Fruit fly (Drosophila melanogaster): ENCODE data around the gene CG9330.

The CG9330 gene

dm6 chr3L:19544810-19545209, 41.2 kb upstream of the CG9330 start, which contains the start of the genes CG46435 and Rcd7:
TSS of gene CG46435 (plus strand) at chr3L:19545110.
TSS of gene Rcd7 (plus strand) at chr3L:19545110.
- no peak for TF ChIP-seq CG11247 (GFP tag; IDR thresholded peaks at IDR 0.05)
- no peak for TF ChIP-seq CG13424 (tag; optimal IDR thresholded peaks at IDR 0.05)
- TF ChIP-seq Hr3 (GFP tag; optimal IDR thresholded peaks at IDR 0.05) = no peak
- no peak for TF ChIP-seq CG8089 (GFP tag; optimal IDR thresholded peaks at IDR 0.05)
- TF ChIP-seq z (GFP tag; IDR thresholded peaks at IDR 0.05) = no peak
- no peak for TF ChIP-seq Camta (GFP tag; optimal IDR thresholded peaks at IDR 0.05)
- no peak for TF ChIP-seq CG13296 (GFP tag; optimal IDR thresholded peaks at IDR 0.05)
- no peak for TF ChIP-seq Six4 (GFP tag; optimal IDR thresholded peaks at IDR 0.05)
- TF ChIP-seq Sry-δ (GFP tag; optimal IDR thresholded peaks at IDR 0.05) = no peak
- TF ChIP-seq CG2202 (tag; optimal IDR thresholded peaks at IDR 0.05) = no peak
- TF ChIP-seq dpn (GFP tag; optimal IDR thresholded peaks at IDR 0.05) = no peak
- TF ChIP-seq CG10147 (GFP tag; optimal IDR thresholded peaks at IDR 0.05) = no peak
- no peak for TF ChIP-seq ind (GFP tag; optimal IDR thresholded peaks at IDR 0.05)
- TF ChIP-seq Blimp-1 (GFP tag; optimal IDR thresholded peaks at IDR 0.05) = no peak
- no peak for TF ChIP-seq Elba2 (GFP tag; optimal IDR thresholded peaks at IDR 0.05)
- no peak for TF ChIP-seq ac (GFP tag; optimal IDR thresholded peaks at IDR 0.05)
- TF ChIP-seq dan (GFP tag; IDR thresholded peaks at IDR 0.05) = no peak

dm6 chr3L:19552136-19552773, 33.8 kb upstream of the CG9330 start, which contains the start of the genes Ltn1 and CG9300:
TSS of gene Ltn1 (minus strand) at chr3L:19552290.
TSS of gene CG9300 (plus strand) at chr3L:19552420.
- peak; percentile 52; the same call in 1 of the 2 replicates for TF ChIP-seq sob (GFP tag; IDR thresholded peaks at IDR 0.05)
- TF ChIP-seq Vsx1 (GFP tag; optimal IDR thresholded peaks at IDR 0.05) = no peak
- no peak for TF ChIP-seq Sry-β (GFP tag; optimal IDR thresholded peaks at IDR 0.05)
- TF ChIP-seq repo (GFP tag; optimal IDR thresholded peaks at IDR 0.05) = no peak
- no peak for TF ChIP-seq Dek (tag; optimal IDR thresholded peaks at IDR 0.05)
- peak; percentile 41; the same call in 1 of the 2 replicates for TF ChIP-seq CG17328 (GFP tag; IDR thresholded peaks at IDR 0.05)
- peak; percentile 44 for TF ChIP-seq Xrp1 (GFP tag; IDR thresholded peaks at IDR 0.05)
- TF ChIP-seq MTF-1 (GFP tag; optimal IDR thresholded peaks at IDR 0.05; ENCODE audit: borderline replicate concordance) = no peak
- no peak for TF ChIP-seq D19A (tag; optimal IDR thresholded peaks at IDR 0.05)
- no peak for TF ChIP-seq croc (GFP tag; conservative IDR thresholded peaks at IDR 0.05)
- peak; percentile 56 for TF ChIP-seq Scr (GFP tag; IDR thresholded peaks at IDR 0.05; ENCODE audit: partially characterized antibody)
- no peak for TF ChIP-seq zf30C (GFP tag; optimal IDR thresholded peaks at IDR 0.05)
- no peak for TF ChIP-seq CG8478 (optimal IDR thresholded peaks at IDR 0.05)
- TF ChIP-seq tna (GFP tag; IDR thresholded peaks at IDR 0.05; ENCODE audit: partially characterized antibody) = 0 out of 2 replicates have a peak, but pooled peaks have one; percentile 33
- no peak for TF ChIP-seq hth (optimal IDR thresholded peaks at IDR 0.05)
- no peak for TF ChIP-seq ssp (GFP tag; IDR thresholded peaks at IDR 0.05)
- TF ChIP-seq salm (tag; optimal IDR thresholded peaks at IDR 0.05) = no peak
- peak; percentile 57; the same call in 1 of the 2 replicates for TF ChIP-seq unc-4 (GFP tag; IDR thresholded peaks at IDR 0.05; ENCODE audit: partially characterized antibody)
- TF ChIP-seq CG13624 (GFP tag; optimal IDR thresholded peaks at IDR 0.05) = peak; percentile 77
- TF ChIP-seq CG30431 (GFP tag; optimal IDR thresholded peaks at IDR 0.05) = no peak
- no peak for TF ChIP-seq ERR (GFP tag; optimal IDR thresholded peaks at IDR 0.05)
- TF ChIP-seq CG6654 (GFP tag; optimal IDR thresholded peaks at IDR 0.05) = no peak
- TF ChIP-seq CG11456 (GFP tag; IDR thresholded peaks at IDR 0.05) = no peak
- no peak for TF ChIP-seq bigmax (GFP tag; optimal IDR thresholded peaks at IDR 0.05)
- TF ChIP-seq dmrt99B (tag; optimal IDR thresholded peaks at IDR 0.05) = no peak
- no peak for TF ChIP-seq fd96Cb (tag; optimal IDR thresholded peaks at IDR 0.05)
- TF ChIP-seq Max (GFP tag; optimal IDR thresholded peaks at IDR 0.05) = peak; percentile 93
- TF ChIP-seq CG7987 (GFP tag; optimal IDR thresholded peaks at IDR 0.05) = peak; percentile 55
- TF ChIP-seq Atf-2 (GFP tag; optimal IDR thresholded peaks at IDR 0.05) = no peak
- TF ChIP-seq HLH54F (GFP tag; optimal IDR thresholded peaks at IDR 0.05) = peak; percentile 26
- no peak for TF ChIP-seq CG12744 (GFP tag; optimal IDR thresholded peaks at IDR 0.05)
- TF ChIP-seq CG3847 (GFP tag; IDR thresholded peaks at IDR 0.05) = peak; percentile 86
- no peak for TF ChIP-seq zen (tag; optimal IDR thresholded peaks at IDR 0.05)
- TF ChIP-seq dysf (GFP tag; IDR thresholded peaks at IDR 0.05) = 0 out of 3 replicates have a peak, but pooled peaks have one; percentile 5
